Worm (Caenorhabditis elegans) whole organism, L1 larva: ENCODE results near the gene C46F11.5.

Experiments
- C16A3.4 ChIP-seq: fragments of 150-350 bp; optimal IDR thresholded peaks from 2 replicates; lab custom pipeline; 2014; ENCODE audit warnings: missing biosample characterization, missing genetic modification characterization
- C34B4.2 ChIP-seq: sonication (generic microtip); optimal IDR thresholded peaks from 2 replicates; lab custom pipeline; 2017; ENCODE audit warnings: mild to moderate bottlenecking, missing genetic modification characterization, missing compliant biosample characterization
- F16B12.6 ChIP-seq: fragments of 150-350 bp; optimal IDR thresholded peaks from 2 replicates; lab custom pipeline; 2014; ENCODE audit warnings: missing biosample characterization, missing genetic modification characterization
- aha-1 ChIP-seq: fragments of 150-350 bp; optimal IDR thresholded peaks from 2 replicates; lab custom pipeline; 2014; ENCODE audit warnings: missing biosample characterization, missing genetic modification characterization
- alr-1 ChIP-seq: fragments of 200-800 bp; sonication (Bioruptor generic); optimal IDR thresholded peaks from 2 replicates; lab custom pipeline; 2018; ENCODE audit warnings: borderline replicate concordance, mild to moderate bottlenecking, missing genetic modification characterization, missing compliant biosample characterization
- ceh-63 ChIP-seq: fragments of 200-800 bp; sonication (Bioruptor generic); optimal IDR thresholded peaks from 2 replicates; lab custom pipeline; 2018; ENCODE audit warnings: mild to moderate bottlenecking, missing genetic modification characterization, missing compliant biosample characterization
- ceh-88 ChIP-seq: fragments of 200-800 bp; sonication (Bioruptor generic); IDR thresholded peaks from 2 replicates; pipeline ENCODE4 v1.3.6; 2022; ENCODE audit warnings: missing genetic modification characterization, missing compliant biosample characterization
- ceh-90 ChIP-seq: sonication (generic microtip); optimal IDR thresholded peaks from 2 replicates; lab custom pipeline; 2016; ENCODE audit warnings: missing genetic modification characterization, missing compliant biosample characterization
- ces-1 ChIP-seq: fragments of 150-350 bp; optimal IDR thresholded peaks from 2 replicates; lab custom pipeline; 2014; ENCODE audit warnings: missing biosample characterization, missing genetic modification reagents, missing genetic modification characterization
- dsc-1 ChIP-seq: sonication (generic microtip); optimal IDR thresholded peaks from 2 replicates; lab custom pipeline; 2016; ENCODE audit warnings: mild to moderate bottlenecking, missing genetic modification characterization, missing compliant biosample characterization
- egl-13 ChIP-seq: sonication (generic microtip); optimal IDR thresholded peaks from 2 replicates; lab custom pipeline; 2016; ENCODE audit warnings: missing genotype, missing genetic modification reagents, missing genetic modification characterization, missing compliant biosample characterization
- elt-3 ChIP-seq, 6 experiments: fragments of 150-350 bp in 1 of 6; sonication (generic microtip); optimal IDR thresholded peaks; 2 replicates each; lab custom pipeline; 2017 to 2018; ENCODE audit warnings: missing biosample characterization in 6 of 6, missing genetic modification characterization in 6 of 6, inconsistent platforms in 1 of 6
- ets-5 ChIP-seq: fragments of 200-800 bp; sonication (Bioruptor generic); IDR thresholded peaks from 2 replicates; pipeline ENCODE4 v1.3.6; 2022; ENCODE audit warnings: missing genetic modification characterization, missing compliant biosample characterization
- fkh-10 ChIP-seq: sonication (generic microtip); optimal IDR thresholded peaks from 2 replicates; lab custom pipeline; 2017; ENCODE audit warnings: missing biosample characterization, missing genetic modification reagents, missing genetic modification characterization
- fkh-4 ChIP-seq: sonication (generic microtip); optimal IDR thresholded peaks from 2 replicates; lab custom pipeline; 2016; ENCODE audit warnings: missing compliant biosample characterization, missing genetic modification characterization, borderline replicate concordance
- fkh-8 ChIP-seq: sonication (generic microtip); optimal IDR thresholded peaks from 2 replicates; lab custom pipeline; 2016; ENCODE audit warnings: mild to moderate bottlenecking, missing genetic modification characterization, missing compliant biosample characterization
- fos-1 ChIP-seq: fragments of 150-350 bp; optimal IDR thresholded peaks from 2 replicates; lab custom pipeline; 2014; ENCODE audit warnings: missing biosample characterization, missing genetic modification characterization
- grh-1 ChIP-seq: fragments of 200-800 bp; sonication (Bioruptor generic); IDR thresholded peaks from 2 replicates; pipeline ENCODE4 v1.3.6; 2022; ENCODE audit warnings: missing genetic modification reagents, missing genetic modification characterization, missing compliant biosample characterization
- hpl-2 ChIP-seq: fragments of 150-350 bp; optimal IDR thresholded peaks from 2 replicates; lab custom pipeline; 2014; ENCODE audit warnings: missing biosample characterization, missing genetic modification reagents, missing genetic modification characterization
- lin-35 ChIP-seq, 2 experiments: fragments of 150-350 bp; optimal IDR thresholded peaks; 2 replicates each; lab custom pipeline; 2014; ENCODE audit warnings: missing biosample characterization in 2 of 2, missing genetic modification characterization in 2 of 2, missing genetic modification reagents in 2 of 2
- lin-39 ChIP-seq: fragments of 150-350 bp; optimal IDR thresholded peaks from 2 replicates; lab custom pipeline; 2014; ENCODE audit warnings: missing biosample characterization, missing genetic modification reagents, missing genetic modification characterization
- lir-3 ChIP-seq: sonication (generic microtip); optimal IDR thresholded peaks from 2 replicates; lab custom pipeline; 2016; ENCODE audit warnings: mild to moderate bottlenecking, missing genetic modification characterization, moderate library complexity, missing compliant biosample characterization; ENCODE audit not compliant: poor library complexity
- lsy-2 ChIP-seq, 2 experiments: fragments of 150-350 bp; optimal IDR thresholded peaks; 2 replicates each; lab custom pipeline; 2014; ENCODE audit warnings: missing biosample characterization in 2 of 2, missing genetic modification characterization in 2 of 2
- mdl-1 ChIP-seq, 2 experiments: fragments of 150-350 bp; optimal IDR thresholded peaks; 2 replicates each; lab custom pipeline; 2014 to 2017; ENCODE audit warnings: missing biosample characterization in 2 of 2, missing genetic modification characterization in 2 of 2, inconsistent platforms in 1 of 2
- mef-2 ChIP-seq: fragments of 150-350 bp; optimal IDR thresholded peaks from 2 replicates; lab custom pipeline; 2014; ENCODE audit warnings: missing biosample characterization, missing genetic modification characterization
- mep-1 ChIP-seq: fragments of 150-350 bp; optimal IDR thresholded peaks from 2 replicates; lab custom pipeline; 2014; ENCODE audit warnings: missing biosample characterization, missing genetic modification characterization
- nhr-11 ChIP-seq: fragments of 150-350 bp; optimal IDR thresholded peaks from 2 replicates; lab custom pipeline; 2014; ENCODE audit warnings: missing biosample characterization, missing genetic modification characterization
- nhr-12 ChIP-seq: sonication (generic microtip); optimal IDR thresholded peaks from 2 replicates; lab custom pipeline; 2017; ENCODE audit warnings: missing biosample characterization, missing genetic modification characterization
- nhr-19 ChIP-seq: fragments of 200-800 bp; sonication (Bioruptor generic); conservative IDR thresholded peaks from 2 replicates; pipeline ENCODE4 v1.3.6; 2022; ENCODE audit warnings: missing genetic modification characterization, missing compliant biosample characterization
- nhr-20 ChIP-seq: sonication (generic microtip); optimal IDR thresholded peaks from 2 replicates; lab custom pipeline; 2016; ENCODE audit warnings: mild to moderate bottlenecking, missing genetic modification characterization, missing compliant biosample characterization
- nhr-237 ChIP-seq: fragments of 150-350 bp; optimal IDR thresholded peaks from 2 replicates; lab custom pipeline; 2014; ENCODE audit warnings: missing biosample characterization, missing genetic modification characterization
- nhr-28 ChIP-seq: fragments of 150-350 bp; optimal IDR thresholded peaks from 2 replicates; lab custom pipeline; 2014; ENCODE audit warnings: missing biosample characterization, missing genetic modification characterization
- nhr-47 ChIP-seq: sonication (generic microtip); optimal IDR thresholded peaks from 2 replicates; lab custom pipeline; 2016; ENCODE audit warnings: mild to moderate bottlenecking, missing genetic modification characterization, moderate library complexity, missing compliant biosample characterization
- nhr-71 ChIP-seq: sonication (generic microtip); optimal IDR thresholded peaks from 2 replicates; lab custom pipeline; 2016; ENCODE audit warnings: mild to moderate bottlenecking, missing genetic modification characterization, moderate library complexity, missing compliant biosample characterization
- nhr-85 ChIP-seq: sonication (generic microtip); peaks from one replicate; lab custom pipeline; 2016; ENCODE audit warnings: missing genetic modification characterization, inconsistent platforms, missing compliant biosample characterization
- nhr-90 ChIP-seq: sonication (generic microtip); optimal IDR thresholded peaks from 2 replicates; lab custom pipeline; 2016; ENCODE audit warnings: mild to moderate bottlenecking, missing genetic modification characterization, missing compliant biosample characterization; ENCODE audit not compliant: poor library complexity
- pag-3 ChIP-seq: sonication (generic microtip); optimal IDR thresholded peaks from 2 replicates; lab custom pipeline; 2017; ENCODE audit warnings: missing genetic modification characterization, mild to moderate bottlenecking, missing compliant biosample characterization, antibody characterized with exemption, borderline replicate concordance; ENCODE audit not compliant: insufficient read depth
- pax-3 ChIP-seq: fragments of 200-800 bp; sonication (Bioruptor generic); optimal IDR thresholded peaks from 2 replicates; lab custom pipeline; 2018; ENCODE audit warnings: mild to moderate bottlenecking, missing genetic modification characterization, moderate library complexity, missing compliant biosample characterization
- rnt-1 ChIP-seq: sonication (generic microtip); optimal IDR thresholded peaks from 2 replicates; lab custom pipeline; 2016; ENCODE audit warnings: mild to moderate bottlenecking, missing genetic modification characterization, moderate library complexity, missing compliant biosample characterization
- skn-1 ChIP-seq: fragments of 150-350 bp; optimal IDR thresholded peaks from 2 replicates; lab custom pipeline; 2014; ENCODE audit warnings: missing biosample characterization, missing genetic modification characterization
- sox-4 ChIP-seq: sonication (generic microtip); optimal IDR thresholded peaks from 2 replicates; lab custom pipeline; 2016; ENCODE audit warnings: missing genetic modification characterization, missing compliant biosample characterization
- sptf-1 ChIP-seq: fragments of 150-350 bp; optimal IDR thresholded peaks from 2 replicates; lab custom pipeline; 2014; ENCODE audit warnings: missing biosample characterization, missing genetic modification characterization
- swsn-7 ChIP-seq: sonication (generic microtip); optimal IDR thresholded peaks from 2 replicates; lab custom pipeline; 2016; ENCODE audit warnings: missing genetic modification characterization, missing compliant biosample characterization
- tlp-1 ChIP-seq: fragments of 150-350 bp; optimal IDR thresholded peaks from 2 replicates; lab custom pipeline; 2014; ENCODE audit warnings: missing biosample characterization, missing genetic modification characterization
- unc-130 ChIP-seq: fragments of 150-350 bp; optimal IDR thresholded peaks from 2 replicates; lab custom pipeline; 2017; ENCODE audit warnings: missing biosample characterization, missing genetic modification characterization, inconsistent platforms
- unc-30 ChIP-seq: sonication (generic microtip); optimal IDR thresholded peaks from 2 replicates; lab custom pipeline; 2017; ENCODE audit warnings: missing biosample characterization, missing genetic modification characterization
- unc-86 ChIP-seq: sonication (generic microtip); optimal IDR thresholded peaks from 2 replicates; lab custom pipeline; 2016; ENCODE audit warnings: missing genetic modification characterization, missing compliant biosample characterization
- unc-98 ChIP-seq: fragments of 200-800 bp; sonication (Bioruptor generic); IDR thresholded peaks from 2 replicates; pipeline ENCODE4 v1.3.6; 2022; ENCODE audit warnings: missing genetic modification characterization, missing compliant biosample characterization
- vab-15 ChIP-seq: sonication (generic microtip); optimal IDR thresholded peaks from 2 replicates; lab custom pipeline; 2017; ENCODE audit warnings: missing genotype, mild to moderate bottlenecking, missing genetic modification characterization, missing compliant biosample characterization
- xbp-1 ChIP-seq: sonication (generic microtip); optimal IDR thresholded peaks from 2 replicates; lab custom pipeline; 2016; ENCODE audit warnings: missing genetic modification characterization, missing compliant biosample characterization
- zag-1 ChIP-seq: fragments of 150-350 bp; optimal IDR thresholded peaks from 2 replicates; lab custom pipeline; 2014; ENCODE audit warnings: missing biosample characterization, missing genetic modification characterization
- zip-4 ChIP-seq: fragments of 200-800 bp; sonication (Bioruptor generic); optimal IDR thresholded peaks from 2 replicates; lab custom pipeline; 2018; ENCODE audit warnings: mild to moderate bottlenecking, missing genetic modification characterization, moderate library complexity, missing compliant biosample characterization
- ztf-11 ChIP-seq, 2 experiments: sonication (generic microtip); optimal IDR thresholded peaks; 2 replicates each; lab custom pipeline; 2016 to 2017; ENCODE audit warnings: missing genetic modification characterization in 2 of 2, missing biosample characterization in 1 of 2, missing compliant biosample characterization in 1 of 2
- ztf-4 ChIP-seq: fragments of 150-350 bp; optimal IDR thresholded peaks from 2 replicates; lab custom pipeline; 2014; ENCODE audit warnings: missing biosample characterization, missing genetic modification characterization

Gene C46F11.5

DNA sequence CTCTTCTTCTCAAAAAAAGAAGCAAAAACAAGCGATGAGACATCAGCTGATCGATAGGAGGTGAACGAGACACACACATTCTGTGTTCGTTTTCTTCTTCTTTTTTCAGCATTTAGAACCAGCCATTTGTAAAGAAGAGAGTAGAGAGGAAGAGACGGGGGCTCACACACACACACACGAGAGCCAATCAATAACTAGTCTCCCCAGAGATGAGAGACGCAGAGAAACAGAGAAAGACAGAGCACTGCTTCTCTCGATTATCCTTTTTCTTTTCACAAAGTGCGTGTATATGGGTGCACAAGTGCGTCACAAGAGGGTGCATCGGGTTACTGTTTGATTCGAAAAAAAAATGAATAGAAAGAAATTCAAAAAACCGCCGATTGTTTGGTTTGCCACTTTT, 20.0 kb upstream of the C46F11.5 start:
- TF ChIP-seq egl-13 (tag; lab: Kevin White, UChicago): peak; percentile 78
- no peak for TF ChIP-seq C34B4.2
- peak; percentile 76 for TF ChIP-seq swsn-7
- TF ChIP-seq rnt-1 (tag; lab: Kevin White, UChicago): peak; percentile 79
- no peak for TF ChIP-seq aha-1 (tag; lab: Kevin White, UChicago)
- peak; percentile 23 for TF ChIP-seq fkh-10 (GFP tag; lab: Kevin White, UChicago)
- TF ChIP-seq ztf-4 (tag; lab: Kevin White, UChicago): peak; percentile 33
- peak; percentile 6 for TF ChIP-seq nhr-20 (tag; lab: Kevin White, UChicago)
- TF ChIP-seq nhr-28: no peak
- no peak for TF ChIP-seq fkh-4 (tag; lab: Kevin White, UChicago)
- TF ChIP-seq F16B12.6: peak; percentile 35
- no peak for TF ChIP-seq elt-3 (tag; optimal IDR thresholded peaks at IDR 0.05; lab: Kevin White, UChicago)
- TF ChIP-seq hpl-2 (GFP tag; lab: Kevin White, UChicago): no peak
- peak; percentile 63 to 73 for TF ChIP-seq lsy-2 (tag; optimal IDR thresholded peaks at IDR 0.05; lab: Kevin White, UChicago)
- TF ChIP-seq C16A3.4: no peak
- TF ChIP-seq tlp-1 (tag; lab: Kevin White, UChicago): no peak
- TF ChIP-seq lin-39 (tag; lab: Kevin White, UChicago): no peak
- no peak for TF ChIP-seq nhr-12
- TF ChIP-seq sox-4 (tag; lab: Kevin White, UChicago): no peak
- no peak for TF ChIP-seq zip-4 (GFP tag; lab: Kevin White, UChicago)
- no peak for TF ChIP-seq unc-30 (tag; lab: Kevin White, UChicago)
- TF ChIP-seq skn-1: peak; percentile 5
- no peak for TF ChIP-seq lir-3
- TF ChIP-seq pax-3 (tag; lab: Kevin White, UChicago): no peak
- no peak for TF ChIP-seq nhr-237
- TF ChIP-seq ets-5 (GFP tag; lab: Robert Waterston, UW): no peak
- peak in 1 of 2 experiments; percentile 30 for TF ChIP-seq mdl-1 (tag; optimal IDR thresholded peaks at IDR 0.05; lab: Kevin White, UChicago)
- peak; percentile 70 for TF ChIP-seq nhr-47
- no peak for TF ChIP-seq nhr-90 (tag; lab: Kevin White, UChicago)
- TF ChIP-seq sptf-1 (tag; lab: Kevin White, UChicago): no peak
- no peak for TF ChIP-seq ceh-63 (GFP tag; lab: Kevin White, UChicago)
- TF ChIP-seq xbp-1 (tag; lab: Kevin White, UChicago): peak; percentile 60
- peak; percentile 71 for TF ChIP-seq dsc-1 (tag; lab: Kevin White, UChicago)
- no peak for TF ChIP-seq nhr-11 (tag; lab: Kevin White, UChicago)
- no peak for TF ChIP-seq unc-130 (tag; lab: Kevin White, UChicago)
- no peak for TF ChIP-seq alr-1 (tag; lab: Kevin White, UChicago)
- TF ChIP-seq fos-1 (tag; lab: Kevin White, UChicago): peak; percentile 25
- no peak for TF ChIP-seq ces-1 (GFP tag; lab: Kevin White, UChicago)
- no peak for TF ChIP-seq ceh-88 (GFP tag; lab: Robert Waterston, UW)
- TF ChIP-seq ceh-90: no peak
- TF ChIP-seq nhr-19 (GFP tag; lab: Robert Waterston, UW): peak; percentile 47
- no peak for TF ChIP-seq pag-3 (tag; lab: Kevin White, UChicago)
- TF ChIP-seq zag-1 (tag; lab: Kevin White, UChicago): no peak
- peak in 1 of 2 experiments; percentile 28 for TF ChIP-seq lin-35 (GFP tag; optimal IDR thresholded peaks at IDR 0.05; lab: Kevin White, UChicago)
- peak; percentile 78 for TF ChIP-seq nhr-71 (tag; lab: Kevin White, UChicago)
- TF ChIP-seq fkh-8: peak; percentile 65
- no peak for TF ChIP-seq vab-15 (tag; lab: Kevin White, UChicago)
- no peak for TF ChIP-seq unc-98 (GFP tag; lab: Robert Waterston, UW)
- TF ChIP-seq mef-2 (tag; lab: Kevin White, UChicago): peak; percentile 4
- TF ChIP-seq mep-1 (tag; lab: Kevin White, UChicago): peak; percentile 53
- no peak for TF ChIP-seq ztf-11 (tag; optimal IDR thresholded peaks at IDR 0.05; lab: Kevin White, UChicago)
- peak; percentile 79 for TF ChIP-seq unc-86 (tag; lab: Kevin White, UChicago)
- no peak for TF ChIP-seq nhr-85 (tag; lab: Kevin White, UChicago)
- 0 out of 2 replicates have a peak, but pooled peaks have one; percentile 6 for TF ChIP-seq grh-1 (GFP tag; lab: Robert Waterston, UW)
